Worm (Caenorhabditis elegans) whole organism, mixed stage, embryonic: ENCODE results near the gene F47B8.13.

ENCODE experiments used
- ces-1 ChIP-seq: fragments of 150-350 bp; optimal IDR thresholded peaks from 2 replicates; lab custom pipeline; 2014; ENCODE audit warnings: missing biosample characterization, missing genetic modification reagents, missing genetic modification characterization
- elt-1 ChIP-seq: sonication (generic microtip); optimal IDR thresholded peaks from 2 replicates; lab custom pipeline; 2017; ENCODE audit warnings: missing genetic modification characterization, mild to moderate bottlenecking, missing compliant biosample characterization, antibody characterized with exemption, moderate library complexity, borderline replicate concordance; ENCODE audit not compliant: insufficient read depth
- lin-32 ChIP-seq: fragments of 200-800 bp; sonication (Bioruptor generic); optimal IDR thresholded peaks from 2 replicates; lab custom pipeline; 2018; ENCODE audit warnings: mild to moderate bottlenecking, missing genetic modification characterization, missing compliant biosample characterization
- lsy-2 ChIP-seq: fragments of 150-350 bp; optimal IDR thresholded peaks from 2 replicates; lab custom pipeline; 2014; ENCODE audit warnings: missing biosample characterization, missing genetic modification characterization
- mep-1 ChIP-seq: fragments of 150-350 bp; optimal IDR thresholded peaks from 2 replicates; lab custom pipeline; 2017; ENCODE audit warnings: missing biosample characterization, missing genetic modification reagents, missing genetic modification characterization, inconsistent platforms
- nhr-12 ChIP-seq: fragments of 150-350 bp; optimal IDR thresholded peaks from 2 replicates; lab custom pipeline; 2014; ENCODE audit warnings: missing biosample characterization, missing genetic modification characterization
- nhr-237 ChIP-seq: fragments of 150-350 bp; optimal IDR thresholded peaks from 2 replicates; lab custom pipeline; 2014; ENCODE audit warnings: missing biosample characterization, missing genetic modification characterization
- nhr-28 ChIP-seq: fragments of 150-350 bp; optimal IDR thresholded peaks from 2 replicates; lab custom pipeline; 2014; ENCODE audit warnings: missing biosample characterization, missing genetic modification characterization
- pha-4 ChIP-seq: fragments of 150-350 bp; optimal IDR thresholded peaks from 2 replicates; lab custom pipeline; 2018; ENCODE audit warnings: missing biosample characterization, missing genetic modification reagents, missing genetic modification characterization
- snpc-4 ChIP-seq: fragments of 150-350 bp; optimal IDR thresholded peaks from 2 replicates; lab custom pipeline; 2014; ENCODE audit warnings: missing biosample characterization, missing genetic modification characterization
- sptf-1 ChIP-seq: sonication (generic microtip); optimal IDR thresholded peaks from 2 replicates; lab custom pipeline; 2017; ENCODE audit warnings: mild to moderate bottlenecking, missing genetic modification characterization, moderate library complexity, missing compliant biosample characterization
- unc-39 ChIP-seq: fragments of 150-350 bp; optimal IDR thresholded peaks from 2 replicates; lab custom pipeline; 2014; ENCODE audit warnings: missing biosample characterization, missing genetic modification characterization
- unc-62 ChIP-seq: fragments of 150-350 bp; optimal IDR thresholded peaks from 2 replicates; lab custom pipeline; 2014; ENCODE audit warnings: missing biosample characterization, missing genetic modification reagents, missing genetic modification characterization
- ztf-11 ChIP-seq: fragments of 150-350 bp; optimal IDR thresholded peaks from 2 replicates; lab custom pipeline; 2014; ENCODE audit warnings: missing biosample characterization, missing genetic modification characterization

ce11 chrV:14283241-14283640, 36.3 kb downstream of the F47B8.13 start, which contains the start of gene F40G12.10:
- no peak for TF ChIP-seq ztf-11 (tag; lab: Kevin White, UChicago)
- TF ChIP-seq snpc-4 (tag; lab: Kevin White, UChicago): no peak
- no peak for TF ChIP-seq unc-39 (tag; lab: Kevin White, UChicago)
- no peak for TF ChIP-seq nhr-28
- TF ChIP-seq mep-1 (tag; lab: Kevin White, UChicago): no peak
- TF ChIP-seq nhr-237 (tag; lab: Kevin White, UChicago): no peak
- TF ChIP-seq elt-1: no peak
- no peak for TF ChIP-seq pha-4 (tag; lab: Kevin White, UChicago)
- TF ChIP-seq lsy-2 (tag; lab: Kevin White, UChicago): no peak
- no peak for TF ChIP-seq lin-32
- TF ChIP-seq sptf-1 (tag; lab: Kevin White, UChicago): no peak
- TF ChIP-seq nhr-12 (tag; lab: Kevin White, UChicago): no peak
- no peak for TF ChIP-seq unc-62 (GFP tag; lab: Kevin White, UChicago)
- TF ChIP-seq ces-1 (GFP tag; lab: Kevin White, UChicago): no peak
